Worm (Caenorhabditis elegans): ENCODE results near the gene K10G4.3.

DNA sequence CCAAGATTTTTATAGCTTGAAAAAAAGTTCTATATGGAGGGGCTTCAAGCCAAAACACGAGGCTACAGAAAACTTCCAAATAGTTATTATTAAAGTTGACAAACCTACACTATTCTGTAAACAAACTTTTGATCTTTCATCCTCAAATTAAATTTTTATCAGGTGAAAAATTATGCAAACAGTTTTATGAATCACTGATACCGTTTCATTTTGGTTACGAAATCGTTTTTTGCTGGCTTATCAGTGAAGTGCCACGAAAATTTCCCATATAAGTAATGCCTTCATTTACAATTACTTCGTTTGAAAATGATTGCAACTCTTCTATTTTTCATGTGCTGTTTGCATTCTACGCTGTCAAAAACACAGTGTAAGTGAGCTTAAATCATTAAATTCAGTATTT lies 26.0 kb downstream of the K10G4.3 start, which contains the start of gene T19C9.8:
- TF ChIP-seq nhr-28 (tag; optimal IDR thresholded peaks at IDR 0.05) (no peak), sox-4 (tag; optimal IDR thresholded peaks at IDR 0.05) (no peak), ceh-82 (tag; optimal IDR thresholded peaks at IDR 0.05) (no peak), hpl-2 (GFP tag; optimal IDR thresholded peaks at IDR 0.05) (no peak), nhr-11 (tag; optimal IDR thresholded peaks at IDR 0.05) (no peak), egl-27 (tag; optimal IDR thresholded peaks at IDR 0.05) (no peak), lsy-2 (tag; optimal IDR thresholded peaks at IDR 0.05) (no peak), nhr-77 (tag; optimal IDR thresholded peaks at IDR 0.05) (no peak), aha-1 (tag; optimal IDR thresholded peaks at IDR 0.05) (no peak)
